Fruit fly (Drosophila melanogaster) whole organism, embryonic: ENCODE results near the gene ninaG.
A peak's percentile ranks its signal among the peaks of the same experiment; 100 is the strongest.

Source experiments
- Bgb ChIP-seq: fragments of 200-800 bp; sonication (Bioruptor generic); IDR thresholded peaks from 2 replicates; pipeline ENCODE4 v1.3.6; 2022; ENCODE audit warnings: missing biosample characterization, missing genetic modification characterization; ENCODE audit not compliant: partially characterized antibody
- CG12769 ChIP-seq: fragments of 200-800 bp; sonication (Bioruptor generic); optimal IDR thresholded peaks from 2 replicates; lab custom pipeline; 2019; ENCODE audit warnings: missing biosample characterization, mild to moderate bottlenecking, missing genetic modification characterization, moderate library complexity
- CG12942 ChIP-seq: fragments of 200-800 bp; sonication (Bioruptor generic); optimal IDR thresholded peaks from 3 replicates; lab custom pipeline; 2016; ENCODE audit warnings: missing biosample characterization, missing genetic modification characterization
- CG13624 ChIP-seq: fragments of 200-800 bp; sonication (Bioruptor generic); optimal IDR thresholded peaks from 2 replicates; lab custom pipeline; 2016; ENCODE audit warnings: missing biosample characterization, missing genetic modification characterization
- CG15073 ChIP-seq: fragments of 200-800 bp; sonication (Bioruptor generic); optimal IDR thresholded peaks from 2 replicates; lab custom pipeline; 2016; ENCODE audit warnings: missing biosample characterization, missing genetic modification characterization
- CG1529 ChIP-seq: fragments of 200-800 bp; sonication (Bioruptor generic); optimal IDR thresholded peaks from 3 replicates; lab custom pipeline; 2018; ENCODE audit warnings: missing biosample characterization, missing genetic modification characterization
- CG1647 ChIP-seq: fragments of 200-800 bp; sonication (Bioruptor generic); optimal IDR thresholded peaks from 3 replicates; lab custom pipeline; 2016; ENCODE audit warnings: missing biosample characterization, missing genetic modification characterization
- CG17328 ChIP-seq: fragments of 200-800 bp; sonication (Bioruptor generic); IDR thresholded peaks from 2 replicates; pipeline ENCODE4 v1.3.6; 2022; ENCODE audit warnings: missing biosample characterization, missing genetic modification characterization
- CG18599 ChIP-seq: fragments of 200-800 bp; sonication (Bioruptor generic); optimal IDR thresholded peaks from 3 replicates; lab custom pipeline; 2017; ENCODE audit warnings: missing biosample characterization, missing genetic modification characterization, mild to moderate bottlenecking, moderate library complexity, missing genetic modification reagents
- CG2199 ChIP-seq: fragments of 200-800 bp; sonication (Bioruptor generic); IDR thresholded peaks from 3 replicates; pipeline ENCODE4 v1.3.6; 2022; ENCODE audit warnings: missing biosample characterization, missing genetic modification characterization
- CG7357 ChIP-seq: fragments of 200-800 bp; sonication (Bioruptor generic); IDR thresholded peaks from 3 replicates; pipeline ENCODE4 v1.3.6; 2022; ENCODE audit warnings: missing biosample characterization, missing genetic modification characterization
- CG7963 ChIP-seq: fragments of 200-800 bp; sonication (Bioruptor generic); IDR thresholded peaks from 3 replicates; pipeline ENCODE4 v1.3.6; 2022; ENCODE audit warnings: missing biosample characterization, missing genetic modification characterization; ENCODE audit not compliant: partially characterized antibody
- CG8281 ChIP-seq: fragments of 200-800 bp; sonication (Bioruptor generic); optimal IDR thresholded peaks from 2 replicates; lab custom pipeline; 2018; ENCODE audit warnings: missing biosample characterization, mild to moderate bottlenecking, missing genetic modification characterization, moderate library complexity
- CG8924 ChIP-seq: fragments of 200-800 bp; optimal IDR thresholded peaks from 3 replicates; lab custom pipeline; 2019; ENCODE audit warnings: missing biosample characterization, mild to moderate bottlenecking, missing genetic modification characterization, moderate library complexity
- CG9215 ChIP-seq: fragments of 200-800 bp; sonication (Bioruptor generic); IDR thresholded peaks from 2 replicates; pipeline ENCODE4 v1.3.6; 2022; ENCODE audit warnings: missing biosample characterization, missing genetic modification characterization
- CTCF ChIP-seq: fragments of 200-800 bp; sonication (Bioruptor generic); optimal IDR thresholded peaks from 2 replicates; lab custom pipeline; 2017; ENCODE audit warnings: missing biosample characterization, mild to moderate bottlenecking, missing genetic modification characterization, moderate library complexity
- Camta ChIP-seq: fragments of 200-800 bp; sonication (Bioruptor generic); optimal IDR thresholded peaks from 2 replicates; lab custom pipeline; 2016; ENCODE audit warnings: missing biosample characterization, missing genetic modification characterization
- CkIIα-i1 ChIP-seq: fragments of 200-800 bp; sonication (Bioruptor generic); IDR thresholded peaks from 2 replicates; pipeline ENCODE4 v1.3.6; 2022; ENCODE audit warnings: missing biosample characterization, missing genetic modification characterization
- E2f2 ChIP-seq: fragments of 200-800 bp; sonication (Bioruptor generic); IDR thresholded peaks from 2 replicates; pipeline ENCODE4 v1.3.6; 2022; ENCODE audit warnings: missing biosample characterization, missing genetic modification characterization
- Fer1 ChIP-seq: fragments of 200-800 bp; sonication (Bioruptor generic); optimal IDR thresholded peaks from 2 replicates; lab custom pipeline; 2017; ENCODE audit warnings: missing biosample characterization, mild to moderate bottlenecking, missing genetic modification characterization
- HmgD ChIP-seq: fragments of 200-800 bp; sonication (Bioruptor generic); optimal IDR thresholded peaks from 3 replicates; lab custom pipeline; 2016; ENCODE audit warnings: missing biosample characterization, missing genetic modification characterization
- Hmx ChIP-seq: fragments of 200-800 bp; sonication (Bioruptor generic); optimal IDR thresholded peaks from 2 replicates; lab custom pipeline; 2016; ENCODE audit warnings: missing biosample characterization, missing genetic modification characterization
- Jarid2 ChIP-seq: fragments of 200-800 bp; sonication (Bioruptor generic); optimal IDR thresholded peaks from 3 replicates; lab custom pipeline; 2017; ENCODE audit warnings: mild to moderate bottlenecking, missing biosample characterization, missing genetic modification reagents, missing genetic modification characterization
- Med ChIP-seq: fragments of 200-800 bp; sonication (Bioruptor generic); peaks from one replicate; lab custom pipeline; 2016; ENCODE audit warnings: missing biosample characterization, missing genetic modification characterization, mild to moderate bottlenecking, inconsistent platforms, moderate library complexity
- Meics ChIP-seq: fragments of 200-800 bp; sonication (Bioruptor generic); optimal IDR thresholded peaks from 2 replicates; lab custom pipeline; 2017; ENCODE audit warnings: missing biosample characterization, mild to moderate bottlenecking, missing genetic modification characterization
- Oaz ChIP-seq: fragments of 200-800 bp; sonication (Bioruptor generic); IDR thresholded peaks from 2 replicates; pipeline ENCODE4 v1.3.6; 2022; ENCODE audit warnings: missing biosample characterization, missing genetic modification characterization
- Ptx1 ChIP-seq: fragments of 200-800 bp; sonication (Bioruptor generic); IDR thresholded peaks from 2 replicates; pipeline ENCODE4 v1.3.6; 2022; ENCODE audit warnings: missing biosample characterization, missing genetic modification characterization
- Sin3A ChIP-seq: fragments of >200 bp; optimal IDR thresholded peaks from 2 replicates; lab custom pipeline; 2018
- Sox100B ChIP-seq: fragments of 200-800 bp; sonication (Bioruptor generic); optimal IDR thresholded peaks from 3 replicates; lab custom pipeline; 2018; ENCODE audit warnings: missing biosample characterization, mild to moderate bottlenecking, missing genetic modification characterization
- Xbp1 ChIP-seq: fragments of 200-800 bp; sonication (Bioruptor generic); optimal IDR thresholded peaks from 3 replicates; lab custom pipeline; 2016; ENCODE audit warnings: missing biosample characterization, mild to moderate bottlenecking, missing genetic modification characterization
- ab ChIP-seq: fragments of 200-800 bp; sonication (Bioruptor generic); optimal IDR thresholded peaks from 2 replicates; lab custom pipeline; 2016; ENCODE audit warnings: missing biosample characterization, missing genetic modification characterization
- abd-A ChIP-seq: fragments of 200-800 bp; sonication (Bioruptor generic); optimal IDR thresholded peaks from 3 replicates; lab custom pipeline; 2019; ENCODE audit warnings: missing biosample characterization, mild to moderate bottlenecking, missing genetic modification characterization, moderate library complexity
- disco-r ChIP-seq: fragments of 200-800 bp; sonication (Bioruptor generic); optimal IDR thresholded peaks from 2 replicates; lab custom pipeline; 2016; ENCODE audit warnings: missing biosample characterization, missing genetic modification characterization
- grau ChIP-seq: fragments of 200-800 bp; optimal IDR thresholded peaks from 3 replicates; lab custom pipeline; 2019; ENCODE audit warnings: missing biosample characterization, mild to moderate bottlenecking, missing genetic modification characterization, moderate library complexity
- inv ChIP-seq: fragments of 200-800 bp; sonication (Bioruptor generic); IDR thresholded peaks from 2 replicates; pipeline ENCODE4 v1.3.6; 2022; ENCODE audit warnings: missing biosample characterization, missing genetic modification characterization; ENCODE audit not compliant: partially characterized antibody
- lab ChIP-seq: fragments of 200-800 bp; sonication (Bioruptor generic); optimal IDR thresholded peaks from 3 replicates; lab custom pipeline; 2017; ENCODE audit warnings: missing biosample characterization, missing genetic modification characterization, mild to moderate bottlenecking, moderate library complexity, missing genetic modification reagents
- nau ChIP-seq: fragments of 200-800 bp; sonication (Bioruptor generic); optimal IDR thresholded peaks from 3 replicates; lab custom pipeline; 2017; ENCODE audit warnings: missing biosample characterization, mild to moderate bottlenecking, missing genetic modification characterization, missing genetic modification reagents
- ro ChIP-seq: fragments of 200-800 bp; sonication (Bioruptor generic); IDR thresholded peaks from 2 replicates; pipeline ENCODE4 v1.3.6; 2022; ENCODE audit warnings: missing biosample characterization, missing genetic modification characterization
- row ChIP-seq: fragments of 200-800 bp; sonication (Bioruptor generic); IDR thresholded peaks from 3 replicates; pipeline ENCODE4 v1.3.6; 2022; ENCODE audit warnings: missing biosample characterization, missing genetic modification characterization
- sens ChIP-seq: fragments of 200-800 bp; sonication (Bioruptor generic); peaks from one replicate; lab custom pipeline; 2016; ENCODE audit warnings: missing biosample characterization, missing genetic modification characterization
- ssp ChIP-seq: fragments of 200-800 bp; sonication (Bioruptor generic); IDR thresholded peaks from 2 replicates; pipeline ENCODE4 v1.3.6; 2022; ENCODE audit warnings: missing biosample characterization, missing genetic modification characterization
- stc ChIP-seq: fragments of 200-800 bp; sonication (Bioruptor generic); IDR thresholded peaks from 2 replicates; pipeline ENCODE4 v1.3.6; 2022; ENCODE audit warnings: missing biosample characterization, missing genetic modification characterization
- tll ChIP-seq, 2 experiments: fragments of 200-800 bp in 1 of 2; fragments of >200 bp in 1 of 2; sonication (Bioruptor generic) in 1 of 2; optimal IDR thresholded peaks; 2 replicates each; lab custom pipeline; 2017 to 2019; ENCODE audit warnings: missing biosample characterization in 2 of 2, missing genetic modification characterization in 2 of 2, mild to moderate bottlenecking in 1 of 2, moderate library complexity in 1 of 2

ninaG gene

dm6 chr3R:11469745-11470144 is 48.3 kb upstream of the ninaG start (continued):
- no peak for TF ChIP-seq Sin3A (lab: Kevin White, UChicago)
- peak; percentile 35; the same call in 1 of the 3 replicates for TF ChIP-seq row (GFP tag; lab: Robert Waterston, UW)
- no peak for TF ChIP-seq Ptx1 (GFP tag; lab: Robert Waterston, UW)
- no peak for TF ChIP-seq Camta (GFP tag; lab: Kevin White, UChicago)
- no peak for TF ChIP-seq CG13624
- no peak for TF ChIP-seq CG2199 (GFP tag; lab: Robert Waterston, UW)
- no peak for TF ChIP-seq CG1647 (GFP tag; lab: Kevin White, UChicago)
- no peak for TF ChIP-seq E2f2 (GFP tag; lab: Robert Waterston, UW)
- no peak for TF ChIP-seq CG8924 (tag; lab: Kevin White, UChicago)
- peak; percentile 16 for TF ChIP-seq Meics (GFP tag; lab: Kevin White, UChicago)
- no peak for TF ChIP-seq CG7963 (GFP tag; lab: Robert Waterston, UW)
- no peak for TF ChIP-seq ab
- TF ChIP-seq sens (GFP tag; lab: Kevin White, UChicago) = peak; percentile 21
- no peak for TF ChIP-seq CG7357 (GFP tag; lab: Robert Waterston, UW)
- peak; percentile 30 for TF ChIP-seq lab (GFP tag; lab: Kevin White, UChicago)
- no peak for TF ChIP-seq nau
- no peak for TF ChIP-seq Sox100B (GFP tag; lab: Kevin White, UChicago)
- TF ChIP-seq grau (tag; lab: Kevin White, UChicago) = peak; percentile 11
- no peak for TF ChIP-seq disco-r
- TF ChIP-seq ssp (GFP tag; lab: Robert Waterston, UW) = no peak
- TF ChIP-seq CG15073 (GFP tag; lab: Kevin White, UChicago) = no peak
- no peak for TF ChIP-seq Oaz (GFP tag; lab: Robert Waterston, UW)
- TF ChIP-seq Jarid2 (GFP tag; lab: Kevin White, UChicago) = no peak
- no peak for TF ChIP-seq CG17328 (GFP tag; lab: Robert Waterston, UW)
- no peak for TF ChIP-seq tll (GFP tag; optimal IDR thresholded peaks at IDR 0.05; lab: Kevin White, UChicago)
- peak; percentile 8 for TF ChIP-seq Fer1 (GFP tag; lab: Kevin White, UChicago)
- TF ChIP-seq CG9215 = peak; percentile 5; the same call in 1 of the 2 replicates
- TF ChIP-seq CG12769 (tag; lab: Kevin White, UChicago) = no peak
- TF ChIP-seq stc = no peak
- TF ChIP-seq CTCF = no peak
- TF ChIP-seq Med (GFP tag; lab: Kevin White, UChicago) = peak; percentile 58
- TF ChIP-seq CkIIα-i1 = no peak
- no peak for TF ChIP-seq Hmx (GFP tag; lab: Kevin White, UChicago)
- TF ChIP-seq abd-A (tag; lab: Kevin White, UChicago) = peak; percentile 45
- TF ChIP-seq inv (GFP tag; lab: Robert Waterston, UW) = no peak
- TF ChIP-seq CG18599 = peak; percentile 51
- no peak for TF ChIP-seq HmgD (GFP tag; lab: Kevin White, UChicago)
- no peak for TF ChIP-seq CG12942 (GFP tag; lab: Kevin White, UChicago)
- TF ChIP-seq CG1529 (GFP tag; lab: Kevin White, UChicago) = no peak
- TF ChIP-seq Xbp1 = no peak
- no peak for TF ChIP-seq Bgb (GFP tag; lab: Robert Waterston, UW)

- TF ChIP-seq CG8281 = peak; percentile 93
- no peak for TF ChIP-seq ro (GFP tag; lab: Robert Waterston, UW)
- TF ChIP-seq, all 482 proteins: peak for 1
Observed at dm6 chr3R:11467812-11468211, 46.3 kb upstream of the ninaG start.
